Fruit fly (Drosophila melanogaster): Measurements from ENCODE around the gene CG42305.
A peak's percentile ranks its signal among the peaks of the same experiment; 100 is the strongest.

Gene CG42305

DNA sequence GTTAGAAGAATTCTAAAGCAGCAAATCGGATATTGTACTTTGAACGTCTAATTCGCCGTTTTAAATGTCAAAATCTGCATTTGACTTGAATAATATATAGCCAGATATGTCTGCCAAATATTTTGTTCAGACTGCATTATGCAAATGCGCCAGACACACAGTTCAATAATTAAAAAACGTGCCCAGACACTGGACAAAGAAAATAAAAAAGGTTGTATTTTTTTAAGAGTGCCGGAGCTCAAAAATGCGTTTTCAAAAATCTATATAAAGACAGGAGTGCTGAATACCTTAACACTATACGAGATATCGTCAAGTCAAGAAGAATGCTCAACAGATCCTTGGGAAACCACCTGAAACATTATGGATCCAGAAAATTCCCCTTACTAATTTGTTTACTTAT is at the start of gene CG42305, which contains the start of gene CG17325:
CG42305 (plus strand) TSS at position 301 of the 400 bp plus-strand sequence.
CG17325 (plus strand) TSS at position 301 of the 400 bp plus-strand sequence.
- TF ChIP-seq CG8478 (optimal IDR thresholded peaks at IDR 0.05), result no peak
- no peak for TF ChIP-seq CTCF (optimal IDR thresholded peaks at IDR 0.05)

DNA sequence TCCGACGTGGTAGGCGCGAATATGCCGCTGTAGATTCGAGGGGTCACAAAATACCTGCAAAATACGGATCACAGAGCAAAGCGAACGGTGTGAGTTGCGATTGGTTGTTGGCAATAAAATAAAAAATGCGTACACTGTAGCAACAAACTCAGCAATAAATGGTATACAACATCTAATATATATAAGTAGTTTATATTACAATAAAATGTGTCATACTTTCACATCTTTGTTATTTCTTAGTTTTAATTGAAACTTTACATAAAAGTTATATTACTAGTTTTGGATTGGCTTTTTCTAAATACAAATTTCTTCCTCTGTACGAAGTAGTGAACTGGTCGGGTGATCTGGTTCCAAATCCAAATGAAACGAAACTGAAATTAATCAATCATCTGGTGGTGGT is 46.7 kb upstream of the CG42305 start:
- no peak for TF ChIP-seq CTCF (optimal IDR thresholded peaks at IDR 0.05)
- no peak for TF ChIP-seq CG8478 (optimal IDR thresholded peaks at IDR 0.05)

DNA sequence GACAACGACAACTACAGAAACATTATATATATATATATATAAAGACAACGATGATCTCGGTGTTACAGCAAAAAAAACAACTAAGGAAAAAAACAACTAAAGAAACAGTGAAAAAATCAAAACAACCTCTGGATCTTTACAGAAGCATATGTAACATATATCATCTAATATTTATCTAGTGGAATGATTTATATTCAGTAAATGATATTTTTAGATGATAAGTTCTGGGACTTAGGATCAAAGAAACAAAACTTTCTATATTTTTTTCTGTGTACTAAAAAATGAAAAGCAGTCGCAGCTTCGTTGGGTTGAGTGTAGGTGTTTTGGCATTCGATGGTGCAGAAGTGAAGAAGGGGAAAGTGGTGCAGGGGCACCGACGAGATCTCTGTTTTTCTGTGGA is 45.3 kb upstream of the CG42305 start:
- TF ChIP-seq CG8478 (optimal IDR thresholded peaks at IDR 0.05), result no peak
- TF ChIP-seq CTCF (optimal IDR thresholded peaks at IDR 0.05), result no peak

DNA sequence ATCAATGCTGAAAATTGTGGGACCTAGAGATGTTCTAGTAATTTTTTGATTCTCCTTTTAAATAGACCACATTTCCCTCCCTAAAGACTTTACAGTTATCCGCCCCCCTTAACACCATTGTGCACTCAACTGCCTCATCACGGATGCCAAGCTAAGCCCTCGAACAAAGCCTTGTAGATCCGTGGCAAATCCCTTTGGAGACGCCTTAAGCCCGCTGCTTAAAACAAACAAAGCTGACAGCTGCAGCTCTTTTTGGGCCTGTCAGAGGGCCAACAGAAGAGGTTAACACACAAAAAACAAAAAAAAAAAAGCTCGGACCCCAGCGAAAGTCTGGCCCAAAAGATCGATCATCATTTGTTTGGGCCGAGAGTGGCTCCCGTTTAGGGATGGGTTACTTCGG is 44.6 kb upstream of the CG42305 start:
- TF ChIP-seq CG8478 (optimal IDR thresholded peaks at IDR 0.05) (no peak), CTCF (optimal IDR thresholded peaks at IDR 0.05) (no peak)

DNA sequence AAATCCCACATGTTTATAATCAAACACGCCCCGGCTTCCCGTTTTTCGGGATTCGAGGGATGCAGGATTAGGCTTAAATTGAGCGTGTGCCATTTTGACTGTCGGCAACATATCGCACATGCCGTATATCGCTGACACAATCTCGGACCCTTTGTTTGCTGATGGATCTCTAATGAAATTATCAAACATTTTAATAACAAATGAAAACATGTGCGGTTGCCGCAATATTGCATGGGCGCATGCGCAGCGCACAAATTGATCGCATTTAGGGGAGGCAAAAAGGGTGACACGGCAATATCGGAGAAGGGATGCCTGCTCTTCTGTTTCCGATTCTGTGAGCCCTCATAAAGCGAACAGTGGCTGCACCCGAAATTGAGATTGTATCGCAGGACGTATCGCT is 37.2 kb upstream of the CG42305 start:
- no peak for TF ChIP-seq CTCF (optimal IDR thresholded peaks at IDR 0.05)
- TF ChIP-seq CG8478 (optimal IDR thresholded peaks at IDR 0.05), result no peak

DNA sequence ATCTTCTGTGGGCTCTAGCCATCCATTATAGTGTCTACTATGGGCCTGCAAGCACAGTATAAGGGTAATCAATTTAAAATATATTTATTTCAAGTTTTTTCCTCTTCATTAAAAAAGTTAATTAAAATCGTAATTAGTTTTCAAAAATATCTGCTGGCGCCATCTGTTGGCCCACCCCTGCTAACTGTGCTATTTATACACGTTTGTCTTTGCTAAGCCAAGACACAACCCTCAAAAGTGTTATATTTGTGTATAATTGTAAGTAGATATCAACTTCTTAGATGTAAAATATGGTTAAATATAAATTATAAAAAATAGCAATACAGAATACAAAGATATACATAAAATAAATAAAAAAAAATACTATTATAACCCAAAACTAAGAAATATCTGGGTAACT is 35.9 kb upstream of the CG42305 start:
- TF ChIP-seq CG8478 (optimal IDR thresholded peaks at IDR 0.05) (no peak), CTCF (optimal IDR thresholded peaks at IDR 0.05) (peak; percentile 65 to 91)

DNA sequence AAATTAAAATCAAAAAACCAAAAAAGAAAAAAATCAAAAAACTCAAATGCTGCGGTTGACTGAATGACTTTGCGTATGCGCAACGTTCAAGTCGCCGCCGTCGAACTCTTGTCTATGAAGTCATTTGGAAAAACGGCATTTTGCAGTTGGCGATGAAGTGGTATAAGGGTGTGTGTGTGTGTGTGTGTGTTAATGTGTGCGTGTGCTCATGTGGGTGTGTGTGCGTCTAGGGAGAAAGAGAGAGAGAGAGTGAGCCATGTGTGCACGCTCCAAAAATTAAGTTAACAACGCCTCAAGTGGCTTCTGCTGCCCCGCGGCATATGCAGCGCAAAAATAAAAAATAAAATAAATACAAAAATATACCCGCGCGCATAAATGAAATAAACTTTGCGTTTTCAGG is 35.0 kb upstream of the CG42305 start:
- TF ChIP-seq CG8478 (optimal IDR thresholded peaks at IDR 0.05) (no peak), CTCF (optimal IDR thresholded peaks at IDR 0.05) (no peak)

DNA sequence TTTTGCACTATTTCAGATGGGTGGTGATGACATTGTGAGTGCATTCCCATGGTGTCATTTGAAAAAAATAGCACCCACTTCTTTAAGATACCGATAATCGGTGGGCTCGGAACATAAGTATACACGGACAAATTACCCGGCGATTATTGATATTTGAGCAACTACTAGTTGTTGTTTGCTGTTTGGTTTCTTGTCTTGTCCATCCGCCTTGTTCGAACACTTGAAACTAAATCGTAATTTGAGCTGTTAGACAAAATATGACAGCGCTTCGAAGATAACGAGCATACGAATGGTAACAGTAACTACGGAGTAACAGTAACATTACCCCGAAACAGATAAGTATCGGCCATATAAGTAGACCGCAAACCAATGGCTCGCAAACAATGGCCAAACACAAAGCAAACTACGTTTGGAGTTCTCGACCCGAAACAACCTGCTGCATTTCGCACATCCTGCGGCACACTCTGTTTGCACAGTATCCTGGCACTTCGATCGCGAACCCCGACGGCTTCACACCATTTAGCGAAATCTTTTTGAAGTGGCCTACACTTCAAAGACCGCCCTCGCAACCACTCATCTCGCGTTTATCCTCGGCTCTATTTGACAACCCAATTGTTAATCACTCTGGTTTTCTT is 31.4 kb upstream of the CG42305 start:
- no peak for TF ChIP-seq CTCF (optimal IDR thresholded peaks at IDR 0.05)
- TF ChIP-seq CG8478 (optimal IDR thresholded peaks at IDR 0.05), result no peak

DNA sequence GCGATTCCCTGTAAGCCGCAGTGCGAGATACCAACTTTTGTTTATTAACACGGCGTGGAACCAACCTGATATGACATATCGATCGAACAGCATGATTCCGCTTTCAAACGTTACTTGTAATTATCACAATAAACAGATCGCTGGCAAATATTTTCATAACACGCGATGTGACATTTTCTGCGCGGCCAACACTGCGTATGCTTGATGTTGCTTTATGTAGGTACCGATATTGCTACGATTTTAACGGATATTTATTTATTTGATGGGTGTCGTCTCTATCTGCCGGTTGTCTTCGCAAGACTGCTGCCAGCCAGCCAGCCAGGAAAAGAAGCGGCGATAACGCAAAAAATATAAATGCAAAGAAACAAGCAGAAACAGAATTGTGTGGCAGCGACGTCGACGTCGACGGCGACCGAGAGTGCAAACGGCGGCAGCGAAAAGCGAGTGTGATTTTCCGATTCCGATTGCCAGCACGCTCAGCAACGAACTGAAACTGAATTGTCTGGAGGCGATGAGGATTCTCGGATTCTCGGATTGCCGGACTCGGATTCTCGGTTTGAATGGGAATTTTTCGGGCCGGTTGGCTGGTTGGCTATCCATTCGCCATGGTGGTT is 30.1 kb upstream of the CG42305 start:
- TF ChIP-seq CTCF (optimal IDR thresholded peaks at IDR 0.05) (no peak), CG8478 (optimal IDR thresholded peaks at IDR 0.05) (no peak)

DNA sequence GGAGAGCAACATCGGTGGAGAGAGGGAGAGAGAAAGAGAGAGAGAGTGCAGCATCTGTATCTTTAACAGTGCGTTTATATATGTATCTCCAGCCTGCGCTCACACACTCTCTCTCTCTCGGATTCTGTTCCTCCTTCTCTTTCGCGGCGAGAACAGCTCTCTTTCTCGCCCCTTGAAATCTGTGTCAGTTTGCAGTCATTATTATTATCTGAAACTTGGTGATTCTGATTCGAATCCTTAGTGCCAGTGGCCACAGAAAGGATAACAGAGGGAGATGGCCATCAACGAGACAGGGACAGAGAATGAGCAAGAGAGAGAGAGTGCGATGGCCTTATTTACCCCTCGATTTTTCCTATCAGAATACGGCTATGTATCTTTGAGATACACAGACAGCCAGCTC is 29.5 kb upstream of the CG42305 start:
- TF ChIP-seq CTCF (optimal IDR thresholded peaks at IDR 0.05) (peak in 1 of 2 experiments; percentile 27), CG8478 (optimal IDR thresholded peaks at IDR 0.05) (no peak)

DNA sequence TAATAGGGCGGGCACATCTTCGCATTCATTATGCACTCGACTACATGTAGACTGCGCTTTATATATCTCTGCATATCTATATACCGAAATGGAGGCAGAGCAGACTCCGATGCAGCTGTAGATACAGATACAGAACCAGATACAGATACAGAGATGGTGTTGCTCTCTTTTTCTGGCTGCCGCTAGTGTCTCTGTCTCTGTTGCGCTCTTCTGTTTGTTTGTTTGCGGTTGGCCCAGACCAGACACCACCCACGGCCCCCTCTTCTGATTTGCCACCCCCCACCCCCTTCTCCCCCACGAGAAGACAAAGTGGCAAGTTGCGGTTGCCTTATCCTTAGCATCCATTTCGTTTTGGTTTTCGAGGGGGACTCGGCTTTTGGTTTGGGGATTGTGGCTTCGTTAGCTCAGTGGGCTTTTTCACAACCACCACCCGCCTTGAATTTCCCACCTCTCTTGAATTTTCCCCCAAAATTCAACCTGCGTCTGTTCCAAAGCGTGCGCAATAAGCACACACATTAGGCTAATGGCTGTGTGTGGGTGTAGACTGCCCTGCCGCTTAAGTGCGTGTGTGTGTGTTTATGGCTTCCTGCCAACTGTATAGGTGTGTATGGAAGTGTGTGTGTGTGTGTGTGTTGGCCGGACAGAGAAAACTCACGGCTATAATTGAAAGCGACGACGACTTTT is 28.9 kb upstream of the CG42305 start:
- TF ChIP-seq CTCF (optimal IDR thresholded peaks at IDR 0.05) (no peak), CG8478 (optimal IDR thresholded peaks at IDR 0.05) (no peak)

DNA sequence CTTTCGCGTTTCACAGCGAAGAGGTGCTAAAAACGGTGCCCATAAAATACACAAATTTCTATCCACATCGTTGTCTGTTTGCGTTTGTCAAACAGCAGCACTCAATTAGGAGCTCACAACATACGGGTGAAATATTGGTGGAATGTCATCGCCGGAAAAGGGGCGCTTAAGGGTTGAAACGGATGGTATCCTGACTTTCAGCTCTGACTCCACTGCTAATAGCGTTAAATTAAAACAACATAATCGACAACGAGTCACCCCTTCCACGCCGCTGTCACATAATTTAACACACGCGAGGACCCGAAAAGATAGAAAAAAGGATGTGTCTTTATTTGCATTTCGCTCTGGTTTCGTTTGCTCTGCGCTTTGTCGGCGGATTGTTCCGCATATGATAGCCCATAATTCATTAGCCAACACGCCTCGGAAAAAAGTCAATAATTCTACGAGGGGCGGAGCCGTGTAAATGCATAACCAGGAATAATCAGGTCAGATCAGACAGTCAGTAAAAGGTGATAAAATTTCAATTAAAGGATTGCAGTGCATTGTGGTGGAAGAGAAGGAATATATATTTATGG is 27.3 kb upstream of the CG42305 start:
- no peak for TF ChIP-seq CTCF (optimal IDR thresholded peaks at IDR 0.05)
- TF ChIP-seq CG8478 (optimal IDR thresholded peaks at IDR 0.05), result no peak

DNA sequence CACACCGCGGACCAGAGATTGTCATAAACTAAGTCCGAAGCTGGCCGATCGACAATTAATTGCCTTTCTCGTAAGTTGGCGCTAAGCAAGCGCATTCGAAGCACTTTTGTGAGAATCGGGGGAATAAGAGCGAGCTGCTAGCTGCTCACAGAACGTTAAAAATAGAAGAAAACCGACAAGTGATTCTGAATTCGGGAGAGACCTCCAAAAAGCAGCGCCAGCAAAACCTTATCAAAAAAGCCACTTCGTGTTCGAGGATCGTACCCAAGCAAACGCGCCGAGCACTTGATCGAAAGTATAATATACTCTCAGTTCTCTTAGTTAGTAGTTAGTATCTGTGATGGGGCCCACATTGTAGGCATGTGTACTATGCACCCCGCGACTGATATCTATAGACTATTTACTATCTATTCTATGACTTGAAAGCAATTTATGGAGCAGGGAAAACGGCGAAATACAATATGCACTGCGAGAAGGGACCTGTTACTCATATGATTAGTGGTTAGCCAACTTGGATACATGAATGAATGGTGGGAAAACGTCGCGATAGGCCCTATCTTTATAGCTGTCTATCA is 24.9 kb upstream of the CG42305 start:
- TF ChIP-seq CG8478 (optimal IDR thresholded peaks at IDR 0.05), result no peak
- TF ChIP-seq CTCF (optimal IDR thresholded peaks at IDR 0.05), result no peak

DNA sequence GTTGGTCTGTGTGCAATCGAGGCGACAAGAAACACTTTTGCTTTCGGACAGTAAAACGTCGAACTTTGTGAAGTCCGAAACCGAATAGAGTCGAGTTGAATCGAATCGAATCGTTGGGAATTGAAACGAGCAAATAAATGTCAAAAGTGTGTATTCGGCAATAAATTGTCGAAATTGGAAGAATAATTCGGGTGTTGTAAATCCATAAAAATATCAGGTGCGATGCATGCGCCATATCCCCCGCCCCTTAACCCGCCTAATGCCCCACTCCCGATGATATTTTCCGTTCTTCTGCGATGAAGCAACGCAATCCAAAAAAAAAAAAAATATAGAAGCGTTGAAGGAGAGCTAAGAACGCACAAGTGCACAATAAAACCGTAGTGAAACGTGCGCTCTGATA is 23.5 kb upstream of the CG42305 start:
- TF ChIP-seq CTCF (optimal IDR thresholded peaks at IDR 0.05) (no peak), CG8478 (optimal IDR thresholded peaks at IDR 0.05) (no peak)

DNA sequence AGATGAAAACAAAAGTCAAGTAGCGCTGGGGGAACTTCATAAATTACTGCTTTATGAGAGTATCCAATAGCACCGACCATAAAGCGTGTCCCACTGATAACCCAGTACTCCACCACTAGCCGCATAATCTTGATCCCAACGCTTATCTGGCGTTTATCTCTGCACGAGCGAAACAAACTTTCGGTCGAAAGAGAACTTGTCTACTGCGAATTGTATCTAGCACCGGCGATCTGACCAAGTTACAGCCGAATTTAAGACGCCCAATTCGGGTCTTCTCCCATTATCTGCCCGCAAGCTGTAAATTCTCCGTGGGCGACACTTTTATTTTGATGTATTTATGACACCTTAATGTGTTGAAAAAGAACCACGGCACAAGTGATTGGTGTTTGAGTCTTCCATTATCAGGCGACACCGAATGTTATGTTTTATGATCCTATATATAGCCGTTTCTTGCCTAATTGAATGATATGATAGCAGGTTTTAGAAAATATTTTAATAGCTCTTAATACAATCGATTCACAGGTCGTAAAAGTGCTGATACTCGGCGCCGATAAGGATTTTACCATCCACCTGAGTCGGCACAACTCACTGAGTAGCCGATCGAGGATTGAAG is 22.6 kb upstream of the CG42305 start:
- TF ChIP-seq CTCF (optimal IDR thresholded peaks at IDR 0.05) (no peak), CG8478 (optimal IDR thresholded peaks at IDR 0.05) (no peak)

Data from S2 (cell line).